Fruit fly (Drosophila melanogaster) whole organism, embryonic: Measurements from ENCODE around the gene Atox1.
A peak's percentile ranks its signal among the peaks of the same experiment; 100 is the strongest.

ENCODE experiments used
- CG10321 ChIP-seq: fragments of 200-800 bp; sonication (Bioruptor generic); IDR thresholded peaks from 2 replicates; pipeline ENCODE4 v1.3.6; 2022; ENCODE audit warnings: missing biosample characterization, missing genetic modification characterization
- CG10431 ChIP-seq: fragments of 200-800 bp; sonication (Bioruptor generic); optimal IDR thresholded peaks from 3 replicates; lab custom pipeline; 2018; ENCODE audit warnings: missing biosample characterization, mild to moderate bottlenecking, missing genetic modification characterization
- CG10462 ChIP-seq: fragments of 200-800 bp; sonication (Bioruptor generic); optimal IDR thresholded peaks from 2 replicates; lab custom pipeline; 2016; ENCODE audit warnings: missing biosample characterization, missing genetic modification characterization
- CG11398 ChIP-seq: fragments of 200-800 bp; sonication (Bioruptor generic); optimal IDR thresholded peaks from 2 replicates; lab custom pipeline; 2016; ENCODE audit warnings: missing biosample characterization, missing genetic modification characterization
- CG11560 ChIP-seq: fragments of 200-800 bp; sonication (Bioruptor generic); IDR thresholded peaks from 3 replicates; pipeline ENCODE4 v1.3.6; 2022; ENCODE audit warnings: missing biosample characterization, missing genetic modification characterization
- CG11695 ChIP-seq: fragments of 200-800 bp; sonication (Bioruptor generic); IDR thresholded peaks from 3 replicates; pipeline ENCODE4 v1.3.6; 2022; ENCODE audit warnings: missing biosample characterization, missing genetic modification characterization
- CG12744 ChIP-seq: fragments of 200-800 bp; sonication (Bioruptor generic); optimal IDR thresholded peaks from 2 replicates; lab custom pipeline; 2016; ENCODE audit warnings: missing biosample characterization, missing genetic modification characterization
- CG13296 ChIP-seq: fragments of 200-800 bp; sonication (Bioruptor generic); optimal IDR thresholded peaks from 3 replicates; lab custom pipeline; 2018; ENCODE audit warnings: missing biosample characterization, mild to moderate bottlenecking, missing genetic modification characterization
- CG14710 ChIP-seq: fragments of 200-800 bp; sonication (Bioruptor generic); optimal IDR thresholded peaks from 3 replicates; lab custom pipeline; 2019; ENCODE audit warnings: missing biosample characterization, mild to moderate bottlenecking, missing genetic modification characterization, moderate library complexity
- CG15696 ChIP-seq: fragments of 200-800 bp; sonication (Bioruptor generic); optimal IDR thresholded peaks from 2 replicates; lab custom pipeline; 2019; ENCODE audit warnings: missing biosample characterization, mild to moderate bottlenecking, missing genetic modification characterization, moderate library complexity
- CG1602 ChIP-seq: fragments of 200-800 bp; sonication (Bioruptor generic); optimal IDR thresholded peaks from 3 replicates; lab custom pipeline; 2016; ENCODE audit warnings: missing biosample characterization, missing genetic modification characterization
- CG17612 ChIP-seq: fragments of 200-800 bp; sonication (Bioruptor generic); IDR thresholded peaks from 2 replicates; pipeline ENCODE4 v1.3.6; 2022; ENCODE audit warnings: missing biosample characterization, missing genetic modification characterization
- CG18476 ChIP-seq: fragments of 200-800 bp; sonication (Bioruptor generic); optimal IDR thresholded peaks from 2 replicates; lab custom pipeline; 2016; ENCODE audit warnings: missing biosample characterization, mild to moderate bottlenecking, missing genetic modification characterization
- CG2120 ChIP-seq: fragments of 200-800 bp; sonication (Bioruptor generic); optimal IDR thresholded peaks from 3 replicates; lab custom pipeline; 2016; ENCODE audit warnings: missing biosample characterization, missing genetic modification characterization
- CG33557 ChIP-seq: fragments of 200-800 bp; sonication (Bioruptor generic); optimal IDR thresholded peaks from 2 replicates; lab custom pipeline; 2019; ENCODE audit warnings: missing biosample characterization, mild to moderate bottlenecking, missing genetic modification characterization, moderate library complexity
- CG3995 ChIP-seq: fragments of 200-800 bp; sonication (Bioruptor generic); optimal IDR thresholded peaks from 3 replicates; lab custom pipeline; 2016; ENCODE audit warnings: missing biosample characterization, missing genetic modification characterization
- CG42726 ChIP-seq: fragments of 200-800 bp; sonication (Bioruptor generic); IDR thresholded peaks from 2 replicates; pipeline ENCODE4 v1.3.6; 2022; ENCODE audit warnings: missing biosample characterization, missing genetic modification characterization; ENCODE audit not compliant: partially characterized antibody
- CG4820 ChIP-seq: fragments of 200-800 bp; sonication (Bioruptor generic); optimal IDR thresholded peaks from 3 replicates; lab custom pipeline; 2016; ENCODE audit warnings: missing biosample characterization, missing genetic modification characterization
- CG4854 ChIP-seq: fragments of 200-800 bp; sonication (Bioruptor generic); optimal IDR thresholded peaks from 2 replicates; lab custom pipeline; 2016; ENCODE audit warnings: missing biosample characterization, missing genetic modification characterization, inconsistent platforms
- CG6175 ChIP-seq: fragments of 200-800 bp; sonication (Bioruptor generic); IDR thresholded peaks from 3 replicates; pipeline ENCODE4 v1.3.6; 2022; ENCODE audit warnings: missing biosample characterization, missing genetic modification characterization
- CG6654 ChIP-seq: fragments of 200-800 bp; sonication (Bioruptor generic); optimal IDR thresholded peaks from 2 replicates; lab custom pipeline; 2017; ENCODE audit warnings: missing biosample characterization, mild to moderate bottlenecking, missing genetic modification characterization
- CG6683 ChIP-seq: fragments of 200-800 bp; sonication (Bioruptor generic); optimal IDR thresholded peaks from 2 replicates; lab custom pipeline; 2017; ENCODE audit warnings: missing biosample characterization, mild to moderate bottlenecking, missing genetic modification characterization, missing genetic modification reagents
- CG7963 ChIP-seq: fragments of 200-800 bp; sonication (Bioruptor generic); IDR thresholded peaks from 3 replicates; pipeline ENCODE4 v1.3.6; 2022; ENCODE audit warnings: missing biosample characterization, missing genetic modification characterization; ENCODE audit not compliant: partially characterized antibody
- CG9876 ChIP-seq: fragments of 200-800 bp; sonication (Bioruptor generic); optimal IDR thresholded peaks from 2 replicates; lab custom pipeline; 2016; ENCODE audit warnings: missing biosample characterization, missing genetic modification characterization
- Dip3 ChIP-seq: fragments of 200-800 bp; sonication (Bioruptor generic); optimal IDR thresholded peaks from 3 replicates; lab custom pipeline; 2016; ENCODE audit warnings: missing biosample characterization, missing genetic modification characterization
- Dref ChIP-seq: fragments of 200-800 bp; sonication (Bioruptor generic); IDR thresholded peaks from 2 replicates; pipeline ENCODE4 v1.3.6; 2022; ENCODE audit warnings: missing biosample characterization, missing genetic modification characterization
- Ets97D ChIP-seq: fragments of 200-800 bp; sonication (Bioruptor generic); optimal IDR thresholded peaks from 3 replicates; lab custom pipeline; 2016; ENCODE audit warnings: missing biosample characterization, missing genetic modification characterization
- HLH4C ChIP-seq: fragments of 200-800 bp; sonication (Bioruptor generic); IDR thresholded peaks from 3 replicates; pipeline ENCODE4 v1.3.6; 2022; ENCODE audit warnings: missing biosample characterization, missing genetic modification characterization; ENCODE audit not compliant: partially characterized antibody
- MESR4 ChIP-seq: fragments of 200-800 bp; sonication (Bioruptor generic); optimal IDR thresholded peaks from 2 replicates; lab custom pipeline; 2018; ENCODE audit warnings: missing biosample characterization, mild to moderate bottlenecking, missing genetic modification characterization, moderate library complexity
- MTF-1 ChIP-seq: fragments of 200-800 bp; sonication (Bioruptor generic); optimal IDR thresholded peaks from 2 replicates; lab custom pipeline; 2018; ENCODE audit warnings: missing biosample characterization, mild to moderate bottlenecking, missing genetic modification characterization, borderline replicate concordance
- Nf-YC ChIP-seq: fragments of 200-800 bp; optimal IDR thresholded peaks from 3 replicates; lab custom pipeline; 2019; ENCODE audit warnings: missing biosample characterization, mild to moderate bottlenecking, missing genetic modification characterization, moderate library complexity
- Optix ChIP-seq: fragments of 200-800 bp; sonication (Bioruptor generic); IDR thresholded peaks from 3 replicates; pipeline ENCODE4 v1.3.6; 2022; ENCODE audit warnings: missing biosample characterization, missing genetic modification characterization
- Rfx ChIP-seq: fragments of 200-800 bp; sonication (Bioruptor generic); IDR thresholded peaks from 2 replicates; pipeline ENCODE4 v1.3.6; 2022; ENCODE audit warnings: missing biosample characterization, missing genetic modification characterization
- Sin3A ChIP-seq: fragments of >200 bp; optimal IDR thresholded peaks from 2 replicates; lab custom pipeline; 2018
- Trl ChIP-seq, 3 experiments: fragments of >200 bp in 2 of 3; fragments of 200-800 bp in 1 of 3; sonication (Bioruptor generic) in 1 of 3; optimal IDR thresholded peaks; 2 replicates in 1 of 3; 3 replicates in 2 of 3; lab custom pipeline; 2016 to 2017; ENCODE audit warnings: missing biosample characterization in 1 of 3, missing genetic modification characterization in 1 of 3
- corto ChIP-seq: fragments of 200-800 bp; sonication (Bioruptor generic); optimal IDR thresholded peaks from 2 replicates; lab custom pipeline; 2016; ENCODE audit warnings: missing biosample characterization, mild to moderate bottlenecking, missing genetic modification characterization, moderate library complexity
- croc ChIP-seq: fragments of 200-800 bp; sonication (Bioruptor generic); conservative IDR thresholded peaks from 3 replicates; pipeline ENCODE4 v1.3.6; 2022; ENCODE audit warnings: missing biosample characterization, missing genetic modification characterization
- crp ChIP-seq, 2 experiments: fragments of 200-800 bp; sonication (Bioruptor generic); optimal IDR thresholded peaks; 2 replicates in 1 of 2; 3 replicates in 1 of 2; lab custom pipeline; 2017; ENCODE audit warnings: missing biosample characterization in 2 of 2, missing genetic modification characterization in 2 of 2, mild to moderate bottlenecking in 1 of 2, moderate library complexity in 1 of 2
- dan ChIP-seq: fragments of 200-800 bp; sonication (Bioruptor generic); IDR thresholded peaks from 2 replicates; pipeline ENCODE4 v1.3.6; 2022; ENCODE audit warnings: missing biosample characterization, missing genetic modification characterization
- dmrt11E ChIP-seq: fragments of 200-800 bp; sonication (Bioruptor generic); optimal IDR thresholded peaks from 3 replicates; lab custom pipeline; 2018; ENCODE audit warnings: missing biosample characterization, mild to moderate bottlenecking, missing genetic modification characterization, moderate library complexity
- fd3F ChIP-seq: fragments of 200-800 bp; sonication (Bioruptor generic); optimal IDR thresholded peaks from 2 replicates; lab custom pipeline; 2018; ENCODE audit warnings: missing biosample characterization, mild to moderate bottlenecking, missing genetic modification characterization, moderate library complexity
- nau ChIP-seq: fragments of 200-800 bp; sonication (Bioruptor generic); optimal IDR thresholded peaks from 3 replicates; lab custom pipeline; 2017; ENCODE audit warnings: missing biosample characterization, mild to moderate bottlenecking, missing genetic modification characterization, missing genetic modification reagents
- nerfin-2 ChIP-seq: fragments of 200-800 bp; sonication (Bioruptor generic); IDR thresholded peaks from 2 replicates; pipeline ENCODE4 v1.3.6; 2022; ENCODE audit warnings: missing biosample characterization, missing genetic modification characterization; ENCODE audit not compliant: partially characterized antibody
- org-1 ChIP-seq: fragments of 200-800 bp; sonication (Bioruptor generic); optimal IDR thresholded peaks from 2 replicates; lab custom pipeline; 2017; ENCODE audit warnings: missing biosample characterization, missing genetic modification characterization
- repo ChIP-seq: fragments of 200-800 bp; sonication (Bioruptor generic); optimal IDR thresholded peaks from 2 replicates; lab custom pipeline; 2016; ENCODE audit warnings: missing biosample characterization, missing genetic modification characterization
- rib ChIP-seq: fragments of 200-800 bp; sonication (Bioruptor generic); IDR thresholded peaks from 2 replicates; pipeline ENCODE4 v1.3.6; 2022; ENCODE audit warnings: missing biosample characterization, missing genetic modification characterization
- sc ChIP-seq, 3 experiments: fragments of >200 bp in 2 of 3; fragments of 200-800 bp in 1 of 3; sonication (Bioruptor generic) in 1 of 3; optimal IDR thresholded peaks; 2 replicates in 2 of 3; 3 replicates in 1 of 3; lab custom pipeline; 2017; ENCODE audit warnings: mild to moderate bottlenecking in 1 of 3, missing biosample characterization in 1 of 3, missing genetic modification characterization in 1 of 3, missing genetic modification reagents in 1 of 3
- sd ChIP-seq: fragments of 200-800 bp; sonication (Bioruptor generic); optimal IDR thresholded peaks from 3 replicates; lab custom pipeline; 2018; ENCODE audit warnings: missing biosample characterization, mild to moderate bottlenecking, missing genetic modification characterization, moderate library complexity
- tgo ChIP-seq: fragments of 200-800 bp; sonication (Bioruptor generic); IDR thresholded peaks from 3 replicates; pipeline ENCODE4 v1.3.6; 2022; ENCODE audit warnings: missing biosample characterization, missing genetic modification characterization
- zen ChIP-seq: fragments of 200-800 bp; sonication (Bioruptor generic); optimal IDR thresholded peaks from 3 replicates; lab custom pipeline; 2018; ENCODE audit warnings: missing biosample characterization, mild to moderate bottlenecking, missing genetic modification characterization, moderate library complexity

Gene Atox1

DNA sequence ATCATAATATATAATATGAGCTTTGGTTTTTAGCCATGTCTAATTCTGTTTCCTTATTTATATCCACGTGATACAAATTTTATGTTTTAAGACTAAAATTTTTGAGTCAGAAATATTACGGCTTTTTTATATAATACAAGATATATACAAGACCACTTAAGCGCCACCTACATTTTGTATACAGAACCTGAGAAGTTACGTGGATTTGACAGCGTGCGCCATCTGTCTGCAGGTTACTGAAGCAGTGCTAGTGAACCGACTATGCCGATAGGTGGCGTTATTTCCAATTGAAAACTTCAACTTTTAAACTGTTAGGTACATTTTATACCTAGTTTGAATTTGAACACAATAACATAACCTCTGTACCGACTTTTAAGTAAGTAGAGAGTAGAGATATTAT, 12.0 kb downstream of the Atox1 start (continued):
- TF ChIP-seq CG11560 (tag; lab: Robert Waterston, UW): no peak
- TF ChIP-seq croc (GFP tag; lab: Robert Waterston, UW): peak; percentile 34; the same call in 1 of the 3 replicates
- TF ChIP-seq Nf-YC (tag; lab: Kevin White, UChicago): peak; percentile 34
- TF ChIP-seq nau (GFP tag; lab: Kevin White, UChicago): no peak
- TF ChIP-seq CG12744: peak; percentile 61
- TF ChIP-seq Dip3: no peak
- TF ChIP-seq repo (GFP tag; lab: Kevin White, UChicago): peak; percentile 56
- TF ChIP-seq zen: peak; percentile 81
- TF ChIP-seq CG6175 (GFP tag; lab: Robert Waterston, UW): peak; percentile 46; the same call in 1 of the 3 replicates
- TF ChIP-seq rib: no peak
- TF ChIP-seq CG11695: no peak
- peak; percentile 86 for TF ChIP-seq CG15696
- TF ChIP-seq Dref: no peak
- no peak for TF ChIP-seq nerfin-2 (GFP tag; lab: Robert Waterston, UW)
- TF ChIP-seq crp (GFP tag; optimal IDR thresholded peaks at IDR 0.05; lab: Kevin White, UChicago): no peak
- peak; percentile 57 for TF ChIP-seq CG14710 (tag; lab: Kevin White, UChicago)
- no peak for TF ChIP-seq CG17612 (GFP tag; lab: Robert Waterston, UW)
- peak; percentile 58 for TF ChIP-seq Ets97D (GFP tag; lab: Kevin White, UChicago)
- TF ChIP-seq dan: no peak
- TF ChIP-seq CG18476 (GFP tag; lab: Kevin White, UChicago): no peak
- TF ChIP-seq CG10431 (GFP tag; lab: Kevin White, UChicago): no peak
- TF ChIP-seq CG13296 (GFP tag; lab: Kevin White, UChicago): no peak
- TF ChIP-seq corto (GFP tag; lab: Kevin White, UChicago): no peak
- peak; percentile 65 for TF ChIP-seq Optix (GFP tag; lab: Robert Waterston, UW)
- no peak for TF ChIP-seq sc (optimal IDR thresholded peaks at IDR 0.05; lab: Kevin White, UChicago)
- peak; percentile 33 for TF ChIP-seq sc (GFP tag; optimal IDR thresholded peaks at IDR 0.05; lab: Kevin White, UChicago)
- TF ChIP-seq CG7963 (GFP tag; lab: Robert Waterston, UW): no peak
- no peak for TF ChIP-seq org-1 (GFP tag; lab: Kevin White, UChicago)
- no peak for TF ChIP-seq Sin3A (lab: Kevin White, UChicago)
- TF ChIP-seq tgo (GFP tag; lab: Robert Waterston, UW): peak; percentile 68
- peak; percentile 73 for TF ChIP-seq CG9876 (GFP tag; lab: Kevin White, UChicago)
- TF ChIP-seq CG6654 (GFP tag; lab: Kevin White, UChicago): peak; percentile 63
- peak; percentile 53 for TF ChIP-seq CG4854 (GFP tag; lab: Kevin White, UChicago)
- no peak for TF ChIP-seq CG11398
- no peak for TF ChIP-seq CG3995 (GFP tag; lab: Kevin White, UChicago)
- TF ChIP-seq CG2120 (GFP tag; lab: Kevin White, UChicago): peak; percentile 76
- no peak for TF ChIP-seq MESR4 (GFP tag; lab: Kevin White, UChicago)
- no peak for TF ChIP-seq CG6683 (GFP tag; lab: Kevin White, UChicago)
- no peak for TF ChIP-seq HLH4C (GFP tag; lab: Robert Waterston, UW)
- TF ChIP-seq MTF-1 (GFP tag; lab: Kevin White, UChicago): peak; percentile 27
- TF ChIP-seq Trl (optimal IDR thresholded peaks at IDR 0.05; lab: Kevin White, UChicago): no peak
- TF ChIP-seq Trl (GFP tag; optimal IDR thresholded peaks at IDR 0.05; lab: Kevin White, UChicago): peak; percentile 80
- no peak for TF ChIP-seq sd
- peak; percentile 64 for TF ChIP-seq dmrt11E (tag; lab: Kevin White, UChicago)
- TF ChIP-seq CG42726 (GFP tag; lab: Robert Waterston, UW): peak; percentile 79
- peak; percentile 52 for TF ChIP-seq fd3F (GFP tag; lab: Kevin White, UChicago)
- TF ChIP-seq Rfx (GFP tag; lab: Robert Waterston, UW): peak; percentile 88
- TF ChIP-seq CG4820 (GFP tag; lab: Kevin White, UChicago): peak; percentile 74
- peak; percentile 82 for TF ChIP-seq CG1602 (GFP tag; lab: Kevin White, UChicago)
- peak; percentile 62 for TF ChIP-seq CG10462 (GFP tag; lab: Kevin White, UChicago)
- peak; percentile 46 for TF ChIP-seq CG33557 (GFP tag; lab: Kevin White, UChicago)
- no peak for TF ChIP-seq CG10321 (GFP tag; lab: Robert Waterston, UW)
